Worm (Caenorhabditis elegans) whole organism, L4 larva: Measurements from ENCODE around the gene T01G5.6.

Experiments
- D1046.2 ChIP-seq: fragments of 200-800 bp; sonication (Bioruptor generic); IDR thresholded peaks from 2 replicates; pipeline ENCODE4 v1.3.6; 2022; ENCODE audit warnings: missing genetic modification characterization, missing compliant biosample characterization
- Y105C5A.15 ChIP-seq: fragments of 200-800 bp; sonication (Bioruptor generic); IDR thresholded peaks from 2 replicates; pipeline ENCODE4 v1.3.6; 2022; ENCODE audit warnings: missing genetic modification characterization, missing compliant biosample characterization
- lin-13 ChIP-seq: fragments of 150-350 bp; optimal IDR thresholded peaks from 2 replicates; lab custom pipeline; 2014; ENCODE audit warnings: missing biosample characterization, missing genetic modification reagents, missing genetic modification characterization
- lin-29 ChIP-seq: fragments of 200-800 bp; sonication (Bioruptor generic); IDR thresholded peaks from 2 replicates; pipeline ENCODE4 v1.3.6; 2022; ENCODE audit warnings: missing genetic modification reagents, missing genetic modification characterization, missing compliant biosample characterization
- mdl-1 ChIP-seq, 2 experiments: fragments of 150-350 bp in 1 of 2; sonication (generic microtip) in 1 of 2; optimal IDR thresholded peaks; 2 replicates each; lab custom pipeline; 2014 to 2017; ENCODE audit warnings: missing biosample characterization in 2 of 2, missing genetic modification characterization in 2 of 2
- zag-1 ChIP-seq: fragments of 150-350 bp; optimal IDR thresholded peaks from 2 replicates; lab custom pipeline; 2014; ENCODE audit warnings: missing biosample characterization, missing genetic modification characterization

DNA sequence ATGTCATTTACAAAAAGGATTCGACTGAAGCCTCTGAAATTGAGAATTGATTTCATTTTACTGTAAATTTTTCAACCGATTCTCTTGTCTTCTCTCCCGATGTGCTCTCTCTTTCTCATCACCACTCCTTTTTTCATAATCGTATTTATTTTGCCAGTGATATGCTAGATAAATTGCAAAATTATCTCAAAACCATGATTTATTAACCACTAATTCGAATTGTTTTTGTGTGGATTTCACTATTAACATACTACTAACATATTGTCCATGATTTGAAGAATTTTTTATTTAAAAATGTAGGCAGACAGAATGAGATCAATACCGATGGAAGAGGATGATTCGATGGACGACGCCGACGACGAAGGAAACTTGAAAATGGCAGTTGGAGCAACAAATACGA lies 46.7 kb downstream of the T01G5.6 start, which contains the start of gene C25D7.10:
- TF ChIP-seq zag-1 (tag; lab: Kevin White, UChicago): no peak
- no peak for TF ChIP-seq lin-13 (GFP tag; lab: Kevin White, UChicago)
- TF ChIP-seq Y105C5A.15 (GFP tag; lab: Robert Waterston, UW): no peak
- no peak for TF ChIP-seq mdl-1 (tag; optimal IDR thresholded peaks at IDR 0.05; lab: Kevin White, UChicago)
- no peak for TF ChIP-seq D1046.2 (GFP tag; lab: Robert Waterston, UW)
- no peak for TF ChIP-seq lin-29 (GFP tag; lab: Robert Waterston, UW)
